Fruit fly (Drosophila melanogaster) whole organism, pupa: ENCODE measurements around the gene eag.

Experiments used
- CG10348 ChIP-seq: fragments of 200-800 bp; sonication (Bioruptor generic); IDR thresholded peaks from 2 replicates; pipeline ENCODE4 v1.3.6; 2022; ENCODE audit warnings: missing biosample characterization, missing genetic modification characterization
- CG12605 ChIP-seq: fragments of 200-800 bp; sonication (Bioruptor generic); IDR thresholded peaks from 2 replicates; pipeline ENCODE4 v1.3.6; 2022; ENCODE audit warnings: missing biosample characterization, missing genetic modification characterization
- CG13204 ChIP-seq: fragments of 200-800 bp; sonication (Bioruptor generic); optimal IDR thresholded peaks from 2 replicates; lab custom pipeline; 2018; ENCODE audit warnings: missing biosample characterization, mild to moderate bottlenecking, missing genetic modification characterization, moderate library complexity
- CG14655 ChIP-seq: fragments of 200-800 bp; sonication (Bioruptor generic); optimal IDR thresholded peaks from 3 replicates; lab custom pipeline; 2017; ENCODE audit warnings: mild to moderate bottlenecking, missing biosample characterization, missing genetic modification reagents, missing genetic modification characterization
- CG15710 ChIP-seq: fragments of 200-800 bp; sonication (Bioruptor generic); optimal IDR thresholded peaks from 2 replicates; lab custom pipeline; 2018; ENCODE audit warnings: missing biosample characterization, mild to moderate bottlenecking, missing genetic modification characterization, moderate library complexity
- CG17806 ChIP-seq: fragments of 200-800 bp; sonication (Bioruptor generic); optimal IDR thresholded peaks from 2 replicates; lab custom pipeline; 2018; ENCODE audit warnings: missing biosample characterization, mild to moderate bottlenecking, missing genetic modification characterization, moderate library complexity
- CG32121 ChIP-seq: fragments of 200-800 bp; sonication (Bioruptor generic); IDR thresholded peaks from 2 replicates; pipeline ENCODE4 v1.3.6; 2022; ENCODE audit warnings: missing biosample characterization, missing genetic modification characterization
- CG34367 ChIP-seq: fragments of 200-800 bp; sonication (Bioruptor generic); optimal IDR thresholded peaks from 2 replicates; lab custom pipeline; 2018; ENCODE audit warnings: missing biosample characterization, mild to moderate bottlenecking, missing genetic modification characterization
- CG4496 ChIP-seq: fragments of 200-800 bp; sonication (Bioruptor generic); IDR thresholded peaks from 3 replicates; pipeline ENCODE4 v1.3.6; 2022; ENCODE audit warnings: missing biosample characterization, missing genetic modification characterization
- CG8159 ChIP-seq: fragments of 200-800 bp; sonication (Bioruptor generic); optimal IDR thresholded peaks from 3 replicates; lab custom pipeline; 2018; ENCODE audit warnings: missing biosample characterization, mild to moderate bottlenecking, missing genetic modification characterization, moderate library complexity
- CG8301 ChIP-seq: fragments of 200-800 bp; sonication (Bioruptor generic); optimal IDR thresholded peaks from 2 replicates; lab custom pipeline; 2018; ENCODE audit warnings: missing biosample characterization, mild to moderate bottlenecking, missing genetic modification characterization
- CG9948 ChIP-seq: fragments of 200-800 bp; sonication (Bioruptor generic); optimal IDR thresholded peaks from 2 replicates; lab custom pipeline; 2018; ENCODE audit warnings: missing biosample characterization, mild to moderate bottlenecking, missing genetic modification characterization, moderate library complexity
- D1 ChIP-seq: fragments of 200-800 bp; sonication (Bioruptor generic); optimal IDR thresholded peaks from 2 replicates; lab custom pipeline; 2018; ENCODE audit warnings: missing biosample characterization, mild to moderate bottlenecking, missing genetic modification characterization, moderate library complexity
- EcR ChIP-seq: fragments of 200-800 bp; sonication (Bioruptor generic); optimal IDR thresholded peaks from 3 replicates; lab custom pipeline; 2019; ENCODE audit warnings: missing biosample characterization, missing genetic modification characterization, mild to moderate bottlenecking, moderate library complexity, missing genetic modification reagents
- Ets98B ChIP-seq: fragments of 200-800 bp; sonication (Bioruptor generic); IDR thresholded peaks from 2 replicates; pipeline ENCODE4 v1.3.6; 2022; ENCODE audit warnings: missing biosample characterization, missing genetic modification characterization
- Pif1A ChIP-seq: fragments of 200-800 bp; sonication (Bioruptor generic); optimal IDR thresholded peaks from 3 replicates; lab custom pipeline; 2016; ENCODE audit warnings: missing biosample characterization, missing genetic modification characterization
- Pif1B ChIP-seq: fragments of 200-800 bp; sonication (Bioruptor generic); optimal IDR thresholded peaks from 3 replicates; lab custom pipeline; 2016; ENCODE audit warnings: missing biosample characterization, missing genetic modification characterization
- Snoo ChIP-seq: fragments of 200-800 bp; sonication (Bioruptor generic); optimal IDR thresholded peaks from 3 replicates; lab custom pipeline; 2017; ENCODE audit warnings: missing biosample characterization, mild to moderate bottlenecking, missing genetic modification characterization, inconsistent platforms
- fd96Ca ChIP-seq: fragments of 200-800 bp; sonication (Bioruptor generic); IDR thresholded peaks from 3 replicates; pipeline ENCODE4 v1.3.6; 2022; ENCODE audit warnings: missing biosample characterization, missing genetic modification characterization
- gl ChIP-seq: fragments of 200-800 bp; sonication (Bioruptor generic); optimal IDR thresholded peaks from 2 replicates; lab custom pipeline; 2018; ENCODE audit warnings: missing biosample characterization, mild to moderate bottlenecking, missing genetic modification characterization
- rn ChIP-seq: fragments of 200-800 bp; sonication (Bioruptor generic); IDR thresholded peaks from 2 replicates; pipeline ENCODE4 v1.3.6; 2022; ENCODE audit warnings: missing biosample characterization, missing genetic modification characterization

Gene eag

dm6 chrX:14910464-14911349 is 44.6 kb upstream of the eag start, which contains the start of gene CG14406:
Gene CG14406, minus strand, starts transcription at chrX:14910845.
- TF ChIP-seq Snoo (no peak), CG8159 (peak; percentile 11), CG34367 (no peak), rn (no peak), D1 (tag; lab: Kevin White, UChicago) (no peak), CG9948 (tag; lab: Kevin White, UChicago) (no peak), Pif1A (GFP tag; lab: Kevin White, UChicago) (no peak), Ets98B (GFP tag; lab: Robert Waterston, UW) (no peak), CG32121 (GFP tag; lab: Robert Waterston, UW) (0 out of 2 replicates have a peak, but pooled peaks have one; percentile 10), CG17806 (tag; lab: Kevin White, UChicago) (no peak), CG13204 (GFP tag; lab: Kevin White, UChicago) (no peak), gl (tag; lab: Kevin White, UChicago) (no peak), CG4496 (GFP tag; lab: Robert Waterston, UW) (no peak; the same call in 2 of the 3 replicates), Pif1B (no peak), fd96Ca (no peak), CG12605 (no peak), CG10348 (no peak), EcR (peak; percentile 78), CG14655 (GFP tag; lab: Kevin White, UChicago) (peak; percentile 50), CG8301 (peak; percentile 40), CG15710 (tag; lab: Kevin White, UChicago) (no peak)

- TF ChIP-seq CG10348 (no peak), rn (no peak), CG8159 (no peak), Snoo (no peak), CG8301 (no peak), Ets98B (GFP tag; lab: Robert Waterston, UW) (no peak), CG14655 (GFP tag; lab: Kevin White, UChicago) (no peak), CG15710 (tag; lab: Kevin White, UChicago) (no peak), fd96Ca (no peak), CG34367 (no peak), Pif1B (no peak), EcR (no peak)
Observed at dm6 chrX:14913706-14914303, 41.5 kb upstream of the eag start, which contains the start of gene CG12398. Gene CG12398, minus strand, starts transcription at chrX:14913812.

dm6 chrX:14918750-14919247 is 36.5 kb upstream of the eag start, which contains the start of gene Eo:
Gene Eo, minus strand, starts transcription at chrX:14918800.
- TF ChIP-seq rn (no peak), EcR (peak; percentile 81), CG13204 (GFP tag; lab: Kevin White, UChicago) (no peak), gl (tag; lab: Kevin White, UChicago) (no peak), CG12605 (no peak), CG8159 (no peak), Ets98B (GFP tag; lab: Robert Waterston, UW) (no peak), Snoo (no peak), CG9948 (tag; lab: Kevin White, UChicago) (no peak), CG15710 (tag; lab: Kevin White, UChicago) (no peak), CG8301 (no peak), D1 (tag; lab: Kevin White, UChicago) (peak; percentile 13)

DNA sequence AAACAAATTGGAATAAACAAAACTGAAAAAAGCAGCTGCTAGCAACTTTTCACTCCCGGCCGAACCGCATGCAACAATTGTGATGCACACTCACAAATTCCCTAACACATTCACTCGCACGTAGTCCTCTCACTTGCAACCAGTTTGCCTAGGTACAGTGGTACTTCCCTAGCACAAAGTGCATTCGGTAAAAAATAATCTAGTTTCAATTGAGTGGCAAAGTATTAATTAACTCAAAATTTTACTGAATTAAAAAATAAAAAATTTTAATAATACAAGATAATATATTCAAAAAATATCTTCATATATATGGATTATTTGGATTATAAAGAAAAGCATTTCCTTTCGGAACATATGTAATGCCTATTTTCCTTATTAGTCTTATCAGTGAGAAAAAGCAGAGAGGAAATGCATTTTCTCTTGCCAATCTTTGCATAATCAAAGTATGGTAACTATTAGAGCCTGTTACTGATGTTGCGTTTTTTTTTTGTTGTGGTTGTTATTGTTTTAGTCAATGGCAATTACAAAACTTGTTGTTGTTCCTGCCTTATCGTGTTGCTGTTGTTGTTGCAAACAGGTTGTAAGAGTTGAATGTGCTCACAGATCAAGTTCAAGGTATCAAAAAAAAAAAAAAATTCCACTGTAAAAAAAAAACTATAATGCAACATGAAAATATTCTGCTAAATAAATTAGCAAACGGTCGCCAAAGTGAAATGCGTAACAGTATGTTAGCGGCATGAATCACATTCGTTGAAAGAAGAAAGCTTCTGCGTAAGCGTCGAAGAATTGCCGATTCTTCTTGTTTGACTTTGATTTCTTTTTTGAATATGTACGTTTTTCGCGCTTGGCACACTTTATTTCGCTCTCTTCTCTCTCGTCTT is 32.6 kb upstream of the eag start:
- no peak for TF ChIP-seq CG34367
- TF ChIP-seq CG17806 (tag; lab: Kevin White, UChicago) = peak; percentile 42
- TF ChIP-seq CG9948 (tag; lab: Kevin White, UChicago) = peak; percentile 62
- TF ChIP-seq CG12605 = peak; percentile 16; the same call in 1 of the 2 replicates
- no peak for TF ChIP-seq rn
- peak; percentile 29 for TF ChIP-seq Pif1A (GFP tag; lab: Kevin White, UChicago)
- peak; percentile 45 for TF ChIP-seq CG8159
- TF ChIP-seq CG14655 (GFP tag; lab: Kevin White, UChicago) = peak; percentile 74
- TF ChIP-seq CG13204 (GFP tag; lab: Kevin White, UChicago) = no peak
- peak; percentile 26 for TF ChIP-seq CG15710 (tag; lab: Kevin White, UChicago)
- TF ChIP-seq Ets98B (GFP tag; lab: Robert Waterston, UW) = peak; percentile 52
- peak; percentile 44; the same call in 1 of the 3 replicates for TF ChIP-seq fd96Ca
- peak; percentile 51 for TF ChIP-seq CG32121 (GFP tag; lab: Robert Waterston, UW)
- no peak for TF ChIP-seq CG10348
- peak; percentile 87 for TF ChIP-seq EcR
- peak; percentile 50 for TF ChIP-seq CG8301
- TF ChIP-seq Pif1B = peak; percentile 36
- peak; percentile 30; the same call in 1 of the 3 replicates for TF ChIP-seq CG4496 (GFP tag; lab: Robert Waterston, UW)
- no peak for TF ChIP-seq gl (tag; lab: Kevin White, UChicago)
- TF ChIP-seq D1 (tag; lab: Kevin White, UChicago) = peak; percentile 33
